Worm (Caenorhabditis elegans) whole organism, L4 larva: ENCODE results near the gene M04G7.5.

Experiments
- daf-8 ChIP-seq: fragments of 200-800 bp; sonication (Bioruptor generic); IDR thresholded peaks from 2 replicates; pipeline ENCODE4 v1.3.6; 2022; ENCODE audit warnings: missing genetic modification characterization, missing compliant biosample characterization
- dmd-6 ChIP-seq: fragments of 200-800 bp; sonication (Bioruptor generic); IDR thresholded peaks from 2 replicates; pipeline ENCODE4 v1.3.6; 2022; ENCODE audit warnings: missing genetic modification reagents, missing genetic modification characterization, missing compliant biosample characterization
- fkh-10 ChIP-seq: fragments of 150-350 bp; optimal IDR thresholded peaks from 2 replicates; lab custom pipeline; 2014; ENCODE audit warnings: missing biosample characterization, missing genetic modification reagents, missing genetic modification characterization
- jun-1 ChIP-seq: fragments of 150-350 bp; optimal IDR thresholded peaks from 2 replicates; lab custom pipeline; 2014; ENCODE audit warnings: missing biosample characterization, missing genetic modification reagents, missing genetic modification characterization
- lin-15B ChIP-seq: fragments of 150-350 bp; sonication (generic microtip); optimal IDR thresholded peaks from 3 replicates; lab custom pipeline; 2014; ENCODE audit warnings: missing biosample characterization, missing genetic modification characterization
- madf-5 ChIP-seq, 2 experiments: fragments of 200-800 bp; sonication (Bioruptor generic); IDR thresholded peaks; 2 replicates each; pipeline ENCODE4 v1.3.6; 2022; ENCODE audit warnings: missing compliant biosample characterization in 2 of 2, missing genetic modification characterization in 2 of 2
- mdl-1 ChIP-seq, 2 experiments: fragments of 150-350 bp in 1 of 2; sonication (generic microtip) in 1 of 2; optimal IDR thresholded peaks; 2 replicates each; lab custom pipeline; 2014 to 2017; ENCODE audit warnings: missing biosample characterization in 2 of 2, missing genetic modification characterization in 2 of 2
- nhr-6 ChIP-seq: fragments of 150-350 bp; optimal IDR thresholded peaks from 2 replicates; lab custom pipeline; 2014; ENCODE audit warnings: missing biosample characterization, missing genetic modification characterization
- snpc-4 ChIP-seq: fragments of 150-350 bp; optimal IDR thresholded peaks from 2 replicates; lab custom pipeline; 2014; ENCODE audit warnings: missing biosample characterization, missing genetic modification characterization
- zip-2 ChIP-seq: fragments of 150-350 bp; optimal IDR thresholded peaks from 2 replicates; lab custom pipeline; 2014; ENCODE audit warnings: missing biosample characterization, missing genetic modification characterization
- ztf-11 ChIP-seq: fragments of 150-350 bp; optimal IDR thresholded peaks from 2 replicates; lab custom pipeline; 2014; ENCODE audit warnings: missing biosample characterization, missing genetic modification characterization

DNA sequence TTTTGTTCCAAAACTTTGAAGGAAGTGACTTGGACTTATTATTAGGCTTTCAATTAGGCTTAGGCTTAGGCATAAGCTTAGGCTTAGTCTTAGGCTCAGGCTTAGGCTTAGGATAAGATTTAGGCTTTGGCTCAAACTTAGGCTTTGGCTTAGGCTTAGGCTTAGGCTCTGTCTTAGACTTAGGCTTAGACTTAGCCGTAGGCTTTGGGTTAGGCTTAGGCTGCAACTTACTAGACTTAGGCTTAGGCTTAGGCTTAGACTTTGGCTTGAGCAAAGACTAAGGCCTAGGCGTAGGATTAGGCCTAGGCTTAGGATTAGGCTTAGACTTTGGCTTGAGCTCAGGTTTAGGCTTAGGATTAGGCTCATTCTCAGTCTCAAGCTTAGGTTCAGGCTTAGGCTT lies 29.9 kb downstream of the M04G7.5 start:
- no peak for TF ChIP-seq ztf-11 (tag; lab: Kevin White, UChicago)
- TF ChIP-seq nhr-6 (tag; lab: Kevin White, UChicago) = no peak
- no peak for TF ChIP-seq lin-15B
- TF ChIP-seq snpc-4 = no peak
- no peak for TF ChIP-seq fkh-10 (GFP tag; lab: Kevin White, UChicago)
- no peak for TF ChIP-seq mdl-1 (tag; optimal IDR thresholded peaks at IDR 0.05; lab: Kevin White, UChicago)
- no peak for TF ChIP-seq madf-5 (GFP tag; IDR thresholded peaks at IDR 0.05; lab: Robert Waterston, UW)
- TF ChIP-seq jun-1 (tag; lab: Kevin White, UChicago) = no peak
- TF ChIP-seq daf-8 (GFP tag; lab: Robert Waterston, UW) = no peak
- no peak for TF ChIP-seq dmd-6
- TF ChIP-seq zip-2 (tag; lab: Kevin White, UChicago) = no peak
